Fruit fly (Drosophila melanogaster) Kc167 (cell line): ENCODE data around the gene nrv2.

Experiments
- Myc ChIP-seq: fragments of >200 bp; optimal IDR thresholded peaks from 2 replicates; lab custom pipeline; 2017; ENCODE audit warnings: missing external identifiers
- Sin3A ChIP-seq: fragments of >200 bp; optimal IDR thresholded peaks from 2 replicates; lab custom pipeline; 2018; ENCODE audit warnings: missing external identifiers
- h ChIP-seq: fragments of >200 bp; optimal IDR thresholded peaks from 3 replicates; lab custom pipeline; 2018; ENCODE audit warnings: missing external identifiers
- psq ChIP-seq: fragments of >200 bp; optimal IDR thresholded peaks from 2 replicates; lab custom pipeline; 2017; ENCODE audit warnings: missing external identifiers

- TF ChIP-seq Myc (lab: Kevin White, UChicago) (no peak), psq (lab: Kevin White, UChicago) (no peak), h (lab: Kevin White, UChicago) (no peak), Sin3A (lab: Kevin White, UChicago) (no peak)
These were observed 7.1 kb upstream of the nrv2 start, which contains the start of gene CG17375 for dm6 chr2L:6805783-6806182.
